Worm (Caenorhabditis elegans) whole organism, L4 larva: ENCODE measurements around the gene C50H11.13.
"Not testable (repeated sequence)": the region's sequence is repeated elsewhere in the genome, so short reads cannot be mapped to it uniquely, and the experiment has no call there.

Experiments
- duxl-1 ChIP-seq: sonication (generic microtip); optimal IDR thresholded peaks from 2 replicates; lab custom pipeline; 2016; ENCODE audit warnings: mild to moderate bottlenecking, missing genetic modification characterization, moderate library complexity, missing compliant biosample characterization; ENCODE audit not compliant: poor library complexity
- egl-27 ChIP-seq: sonication (generic microtip); optimal IDR thresholded peaks from 3 replicates; lab custom pipeline; 2017; ENCODE audit warnings: missing biosample characterization, missing genetic modification reagents, missing genetic modification characterization
- egl-43 ChIP-seq: fragments of 200-800 bp; sonication (Bioruptor generic); IDR thresholded peaks from 2 replicates; pipeline ENCODE4 v1.3.6; 2022; ENCODE audit warnings: missing genetic modification reagents, missing genetic modification characterization, missing compliant biosample characterization
- hif-1 ChIP-seq, 2 experiments: sonication (generic microtip); optimal IDR thresholded peaks; 2 replicates each; lab custom pipeline; 2016 to 2017; ENCODE audit warnings: missing compliant biosample characterization in 2 of 2, missing genetic modification characterization in 2 of 2, missing genetic modification reagents in 2 of 2, missing genotype in 2 of 2, mild to moderate bottlenecking in 1 of 2
- nhr-76 ChIP-seq: fragments of 150-350 bp; optimal IDR thresholded peaks from 2 replicates; lab custom pipeline; 2014; ENCODE audit warnings: missing biosample characterization, missing genetic modification characterization
- snpc-1.2 ChIP-seq: fragments of 200-800 bp; sonication (Bioruptor generic); IDR thresholded peaks from 2 replicates; pipeline ENCODE4 v1.3.6; 2022; ENCODE audit warnings: missing genetic modification reagents, missing genetic modification characterization, missing compliant biosample characterization

- TF ChIP-seq egl-27; nhr-76 (tag; lab: Kevin White, UChicago); snpc-1.2; hif-1 (tag; optimal IDR thresholded peaks at IDR 0.05; lab: Kevin White, UChicago); duxl-1 (tag; lab: Kevin White, UChicago); egl-43: not testable (repeated sequence)
Measured at ce11 chrV:3102049-3102448, 30.6 kb upstream of the C50H11.13 start, which contains the start of gene Y73C8C.4.
